Worm (Caenorhabditis elegans) whole organism, young adult: ENCODE data around the gene srz-91.

ENCODE experiments used
- T07F8.4 ChIP-seq: sonication (generic microtip); optimal IDR thresholded peaks from 2 replicates; lab custom pipeline; 2016; ENCODE audit warnings: mild to moderate bottlenecking, missing genetic modification characterization, moderate library complexity, missing compliant biosample characterization
- ama-1 ChIP-seq, 3 experiments: fragments of 150-350 bp in 1 of 3; sonication (generic microtip) in 2 of 3; optimal IDR thresholded peaks; 2 replicates each; lab custom pipeline; 2014 to 2018; ENCODE audit warnings: missing biosample characterization in 2 of 3, missing genetic modification characterization in 2 of 3, missing genetic modification reagents in 2 of 3
- attf-3 ChIP-seq: fragments of 200-800 bp; sonication (Bioruptor generic); conservative IDR thresholded peaks from 2 replicates; pipeline ENCODE4 v1.3.6; 2022; ENCODE audit warnings: missing genetic modification reagents, missing genetic modification characterization, missing compliant biosample characterization
- chd-7 ChIP-seq: sonication (generic microtip); optimal IDR thresholded peaks from 2 replicates; lab custom pipeline; 2016; ENCODE audit warnings: mild to moderate bottlenecking, missing genetic modification characterization, moderate library complexity, missing compliant biosample characterization
- efl-1 ChIP-seq: fragments of 150-350 bp; optimal IDR thresholded peaks from 2 replicates; lab custom pipeline; 2014; ENCODE audit warnings: missing biosample characterization, missing genetic modification reagents, missing genetic modification characterization
- ets-4 ChIP-seq: fragments of 200-800 bp; sonication (Bioruptor generic); optimal IDR thresholded peaks from 2 replicates; lab custom pipeline; 2018; ENCODE audit warnings: mild to moderate bottlenecking, missing genetic modification characterization, missing compliant biosample characterization
- hmg-20 ChIP-seq: fragments of 200-800 bp; sonication (Bioruptor generic); IDR thresholded peaks from 2 replicates; pipeline ENCODE4 v1.3.6; 2022; ENCODE audit warnings: missing genetic modification reagents, missing genetic modification characterization, missing compliant biosample characterization
- pha-4 ChIP-seq: fragments of 150-350 bp; sonication (generic microtip); optimal IDR thresholded peaks from 2 replicates; lab custom pipeline; 2014; ENCODE audit warnings: missing biosample characterization, missing genetic modification reagents, missing genetic modification characterization
- snpc-1.3 ChIP-seq: sonication (generic microtip); optimal IDR thresholded peaks from 2 replicates; lab custom pipeline; 2017; ENCODE audit warnings: missing genetic modification characterization, mild to moderate bottlenecking, missing compliant biosample characterization, antibody characterized with exemption, moderate library complexity, missing genotype, missing genetic modification reagents; ENCODE audit not compliant: insufficient read depth
- snpc-4 ChIP-seq, 5 experiments: fragments of 150-350 bp in 1 of 5; sonication (generic microtip) in 4 of 5; optimal IDR thresholded peaks; 2 replicates each; lab custom pipeline; 2014 to 2018; ENCODE audit warnings: missing genetic modification characterization in 5 of 5, missing biosample characterization in 3 of 5, antibody characterized with exemption in 2 of 5, mild to moderate bottlenecking in 2 of 5, missing compliant biosample characterization in 2 of 5, missing genotype in 2 of 5, moderate library complexity in 2 of 5, missing genetic modification reagents in 1 of 5
- somi-1 ChIP-seq: fragments of 200-800 bp; sonication (Bioruptor generic); optimal IDR thresholded peaks from 2 replicates; lab custom pipeline; 2018; ENCODE audit warnings: mild to moderate bottlenecking, missing genetic modification characterization, missing compliant biosample characterization
- zfh-2 ChIP-seq: fragments of 200-800 bp; sonication (Bioruptor generic); conservative IDR thresholded peaks from 2 replicates; pipeline ENCODE4 v1.3.6; 2022; ENCODE audit warnings: missing genetic modification reagents, missing genetic modification characterization, missing compliant biosample characterization
- ztf-3 ChIP-seq: fragments of 200-800 bp; sonication (Bioruptor generic); optimal IDR thresholded peaks from 2 replicates; lab custom pipeline; 2018; ENCODE audit warnings: mild to moderate bottlenecking, missing genetic modification characterization, missing compliant biosample characterization

ce11 chrV:17620266-17620665 lies 12.4 kb downstream of the srz-91 start, which contains the start of gene Y6G8.8:
- no peak for TF ChIP-seq somi-1 (GFP tag; lab: Kevin White, UChicago)
- no peak for TF ChIP-seq ztf-3 (GFP tag; lab: Kevin White, UChicago)
- no peak for TF ChIP-seq efl-1 (GFP tag; lab: Kevin White, UChicago)
- no peak for TF ChIP-seq chd-7 (tag; lab: Kevin White, UChicago)
- TF ChIP-seq pha-4 (tag; lab: Kevin White, UChicago): no peak
- TF ChIP-seq zfh-2 (GFP tag; lab: Robert Waterston, UW): no peak
- TF ChIP-seq ama-1 (optimal IDR thresholded peaks at IDR 0.05; lab: Kevin White, UChicago): no peak
- no peak for TF ChIP-seq ama-1 (GFP tag; optimal IDR thresholded peaks at IDR 0.05; lab: Kevin White, UChicago)
- no peak for TF ChIP-seq hmg-20 (GFP tag; lab: Robert Waterston, UW)
- no peak for TF ChIP-seq snpc-1.3 (tag; lab: Kevin White, UChicago)
- TF ChIP-seq T07F8.4: no peak
- no peak for TF ChIP-seq ets-4 (GFP tag; lab: Kevin White, UChicago)
- no peak for TF ChIP-seq attf-3 (GFP tag; lab: Robert Waterston, UW)
- no peak for TF ChIP-seq snpc-4 (GFP tag; optimal IDR thresholded peaks at IDR 0.05; lab: Kevin White, UChicago)
- no peak for TF ChIP-seq snpc-4 (tag; optimal IDR thresholded peaks at IDR 0.05; lab: Kevin White, UChicago)
